Worm (Caenorhabditis elegans) whole organism, L1 larva: Measurements from ENCODE around the gene K05F6.8.

Experiments used
- egl-27 ChIP-seq, 2 experiments: fragments of 150-350 bp in 1 of 2; sonication (generic microtip); optimal IDR thresholded peaks; 3 replicates each; lab custom pipeline; 2017 to 2018; ENCODE audit warnings: missing biosample characterization in 2 of 2, missing genetic modification characterization in 2 of 2, missing genetic modification reagents in 2 of 2
- mep-1 ChIP-seq: fragments of 150-350 bp; optimal IDR thresholded peaks from 2 replicates; lab custom pipeline; 2014; ENCODE audit warnings: missing biosample characterization, missing genetic modification characterization
- sox-4 ChIP-seq: sonication (generic microtip); optimal IDR thresholded peaks from 2 replicates; lab custom pipeline; 2016; ENCODE audit warnings: missing genetic modification characterization, missing compliant biosample characterization

- no peak for TF ChIP-seq egl-27 (tag; optimal IDR thresholded peaks at IDR 0.05; lab: Kevin White, UChicago)
- TF ChIP-seq mep-1 (tag; lab: Kevin White, UChicago): no peak
- TF ChIP-seq sox-4 (tag; lab: Kevin White, UChicago): no peak
These were observed 38.5 kb upstream of the K05F6.8 start, which contains the start of gene bath-33 for ce11 chrII:1606079-1606478.
